Worm (Caenorhabditis elegans) whole organism, midembryonic: ENCODE data around the gene srx-8.

Experiments
- T22C8.4 ChIP-seq: fragments of 200-800 bp; sonication (Bioruptor generic); IDR thresholded peaks from 2 replicates; pipeline ENCODE4 v1.3.6; 2022; ENCODE audit warnings: missing genetic modification characterization, missing compliant biosample characterization
- cog-1 ChIP-seq: sonication (generic microtip); optimal IDR thresholded peaks from 2 replicates; lab custom pipeline; 2016; ENCODE audit warnings: missing genetic modification characterization, missing compliant biosample characterization
- flt-1 ChIP-seq: fragments of 200-800 bp; sonication (Bioruptor generic); IDR thresholded peaks from 2 replicates; pipeline ENCODE4 v1.3.6; 2022; ENCODE audit warnings: missing genetic modification characterization, missing compliant biosample characterization
- klf-2 ChIP-seq: fragments of 200-800 bp; sonication (Bioruptor generic); conservative IDR thresholded peaks from 2 replicates; pipeline ENCODE4 v1.3.6; 2022; ENCODE audit warnings: missing genetic modification reagents, missing genetic modification characterization, missing compliant biosample characterization
- med-1 ChIP-seq: sonication (generic microtip); optimal IDR thresholded peaks from 2 replicates; lab custom pipeline; 2017; ENCODE audit warnings: missing genetic modification characterization, mild to moderate bottlenecking, missing compliant biosample characterization, antibody characterized with exemption, missing genetic modification reagents; ENCODE audit not compliant: insufficient read depth
- ref-1 ChIP-seq: fragments of 200-800 bp; sonication (Bioruptor generic); conservative IDR thresholded peaks from 2 replicates; pipeline ENCODE4 v1.3.6; 2022; ENCODE audit warnings: missing genetic modification reagents, missing genetic modification characterization, missing compliant biosample characterization
- tab-1 ChIP-seq: fragments of 200-800 bp; sonication (Bioruptor generic); IDR thresholded peaks from 2 replicates; pipeline ENCODE4 v1.3.6; 2022; ENCODE audit warnings: missing genetic modification characterization, missing compliant biosample characterization
- ztf-23 ChIP-seq: fragments of 200-800 bp; sonication (Bioruptor generic); IDR thresholded peaks from 2 replicates; pipeline ENCODE4 v1.3.6; 2022; ENCODE audit warnings: missing genetic modification reagents, missing genetic modification characterization, missing compliant biosample characterization
- ztf-29 ChIP-seq: fragments of 200-800 bp; sonication (Bioruptor generic); IDR thresholded peaks from 2 replicates; pipeline ENCODE4 v1.3.6; 2022; ENCODE audit warnings: missing genetic modification reagents, missing genetic modification characterization, missing compliant biosample characterization

DNA sequence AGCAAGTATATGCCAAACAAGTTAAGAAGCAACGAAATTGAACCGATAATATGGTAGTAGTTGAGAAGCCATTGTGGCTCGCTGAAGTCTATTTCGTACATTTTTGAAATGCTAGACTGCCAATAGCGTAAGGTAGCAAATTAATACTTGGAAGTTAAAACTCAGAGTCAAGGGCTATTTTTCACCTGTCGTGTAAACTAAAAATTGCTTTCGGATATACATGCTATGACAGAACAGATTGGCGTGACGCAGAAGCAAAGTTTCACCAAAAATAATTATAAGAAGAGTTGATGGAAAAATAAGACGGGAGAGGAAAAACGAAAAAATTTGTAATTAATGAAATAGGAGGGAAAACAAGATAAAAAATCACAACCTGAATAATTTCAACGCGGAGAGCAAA, 10.0 kb upstream of the srx-8 start, which contains the start of gene sri-73:
- TF ChIP-seq flt-1 (no peak), cog-1 (tag; lab: Kevin White, UChicago) (no peak), tab-1 (GFP tag; lab: Robert Waterston, UW) (no peak), med-1 (GFP tag; lab: Kevin White, UChicago) (no peak), ztf-29 (GFP tag; lab: Robert Waterston, UW) (no peak), ref-1 (no peak), T22C8.4 (GFP tag; lab: Robert Waterston, UW) (no peak), ztf-23 (no peak), klf-2 (GFP tag; lab: Robert Waterston, UW) (no peak)
